Fruit fly (Drosophila melanogaster) whole organism, prepupa: ENCODE measurements around the gene spz4.

Experiments used
- Blimp-1 ChIP-seq: fragments of 200-800 bp; sonication (Bioruptor generic); optimal IDR thresholded peaks from 3 replicates; lab custom pipeline; 2017; ENCODE audit warnings: missing biosample characterization, missing genetic modification characterization, mild to moderate bottlenecking, moderate library complexity, missing genetic modification reagents
- CG31627 ChIP-seq: fragments of 200-800 bp; sonication (Bioruptor generic); optimal IDR thresholded peaks from 3 replicates; lab custom pipeline; 2016; ENCODE audit warnings: missing biosample characterization, missing genetic modification characterization
- CG6276 ChIP-seq: fragments of 200-800 bp; sonication (Bioruptor generic); optimal IDR thresholded peaks from 2 replicates; lab custom pipeline; 2017; ENCODE audit warnings: missing biosample characterization, mild to moderate bottlenecking, missing genetic modification characterization
- CG6854 ChIP-seq: fragments of 200-800 bp; sonication (Bioruptor generic); optimal IDR thresholded peaks from 2 replicates; lab custom pipeline; 2017; ENCODE audit warnings: missing biosample characterization, mild to moderate bottlenecking, missing genetic modification characterization
- Hr39 ChIP-seq: fragments of 200-800 bp; sonication (Bioruptor generic); optimal IDR thresholded peaks from 2 replicates; lab custom pipeline; 2016; ENCODE audit warnings: missing biosample characterization, missing genetic modification characterization
- Lpt ChIP-seq: fragments of 200-800 bp; sonication (Bioruptor generic); optimal IDR thresholded peaks from 3 replicates; lab custom pipeline; 2016; ENCODE audit warnings: missing biosample characterization, missing genetic modification characterization
- Met ChIP-seq: fragments of 200-800 bp; sonication (Bioruptor generic); optimal IDR thresholded peaks from 3 replicates; lab custom pipeline; 2016; ENCODE audit warnings: missing biosample characterization, missing genetic modification characterization
- achi ChIP-seq: fragments of 200-800 bp; sonication (Bioruptor generic); optimal IDR thresholded peaks from 3 replicates; lab custom pipeline; 2016; ENCODE audit warnings: missing biosample characterization, missing genetic modification characterization
- cyc ChIP-seq: fragments of 200-800 bp; sonication (Bioruptor generic); optimal IDR thresholded peaks from 3 replicates; lab custom pipeline; 2016; ENCODE audit warnings: missing biosample characterization, missing genetic modification characterization
- salr ChIP-seq, 2 experiments: fragments of 200-800 bp; sonication (Bioruptor generic); optimal IDR thresholded peaks; 3 replicates each; lab custom pipeline; 2016 to 2018; ENCODE audit warnings: missing biosample characterization in 2 of 2, missing genetic modification characterization in 2 of 2, mild to moderate bottlenecking in 1 of 2
- topi ChIP-seq: fragments of 200-800 bp; sonication (Bioruptor generic); optimal IDR thresholded peaks from 3 replicates; lab custom pipeline; 2016; ENCODE audit warnings: missing biosample characterization, missing genetic modification characterization

DNA sequence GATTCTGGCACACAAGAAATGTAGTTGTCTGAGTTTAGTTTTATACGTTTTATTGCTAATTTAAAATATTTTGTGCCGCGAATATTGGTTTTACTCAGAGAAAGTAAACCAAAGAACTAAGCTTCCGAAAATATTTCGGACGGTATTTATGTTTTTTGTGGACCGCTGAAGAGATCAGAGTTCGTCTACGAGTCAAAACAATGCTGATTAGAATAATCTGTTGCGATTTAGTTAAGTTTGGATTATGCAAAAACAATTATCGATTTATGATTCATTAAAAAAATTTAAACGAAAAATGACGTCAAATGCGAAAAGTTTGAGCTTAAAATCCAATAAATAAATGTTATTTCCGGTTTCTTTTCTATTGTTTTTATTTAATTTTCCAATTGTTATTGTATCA, 21.2 kb downstream of the spz4 start, which contains the start of gene CG43153:
- no peak for TF ChIP-seq Met (GFP tag; lab: Kevin White, UChicago)
- TF ChIP-seq salr (GFP tag; optimal IDR thresholded peaks at IDR 0.05; lab: Kevin White, UChicago): no peak
- TF ChIP-seq cyc (GFP tag; lab: Kevin White, UChicago): no peak
- TF ChIP-seq CG6276: no peak
- no peak for TF ChIP-seq CG31627 (GFP tag; lab: Kevin White, UChicago)
- no peak for TF ChIP-seq topi
- TF ChIP-seq achi: no peak
- TF ChIP-seq CG6854 (GFP tag; lab: Kevin White, UChicago): no peak
- no peak for TF ChIP-seq Hr39 (GFP tag; lab: Kevin White, UChicago)
- TF ChIP-seq Blimp-1 (GFP tag; lab: Kevin White, UChicago): no peak
- TF ChIP-seq Lpt (GFP tag; lab: Kevin White, UChicago): no peak
